Worm (Caenorhabditis elegans) whole organism, midembryonic: Measurements from ENCODE around the gene med-1.

Experiments used
- flt-1 ChIP-seq: fragments of 200-800 bp; sonication (Bioruptor generic); IDR thresholded peaks from 2 replicates; pipeline ENCODE4 v1.3.6; 2022; ENCODE audit warnings: missing genetic modification characterization, missing compliant biosample characterization
- klf-2 ChIP-seq: fragments of 200-800 bp; sonication (Bioruptor generic); conservative IDR thresholded peaks from 2 replicates; pipeline ENCODE4 v1.3.6; 2022; ENCODE audit warnings: missing genetic modification reagents, missing genetic modification characterization, missing compliant biosample characterization
- ref-1 ChIP-seq: fragments of 200-800 bp; sonication (Bioruptor generic); conservative IDR thresholded peaks from 2 replicates; pipeline ENCODE4 v1.3.6; 2022; ENCODE audit warnings: missing genetic modification reagents, missing genetic modification characterization, missing compliant biosample characterization

DNA sequence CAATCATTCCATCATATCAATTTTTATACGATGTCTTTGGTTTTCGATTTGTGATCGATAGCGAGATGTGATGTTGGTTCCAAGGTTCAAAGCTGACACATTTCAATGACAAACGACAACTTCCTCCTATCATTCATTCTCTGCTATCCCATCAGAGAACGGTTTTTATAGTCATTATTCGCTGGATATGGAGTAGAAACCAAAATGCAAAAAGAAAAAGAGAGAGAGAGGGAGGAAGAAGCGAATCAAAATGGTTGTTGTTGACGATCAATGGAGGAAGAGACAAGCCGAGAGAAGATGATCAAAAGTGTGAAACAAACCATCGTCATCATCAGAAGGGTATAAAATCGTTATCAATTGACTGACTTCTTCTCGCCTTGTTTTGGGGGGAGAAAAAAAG lies 5.0 kb upstream of the med-1 start, which contains the start of gene T24D3.2:
- TF ChIP-seq klf-2 (GFP tag; lab: Robert Waterston, UW) (no peak), ref-1 (no peak), flt-1 (no peak)
